Fruit fly (Drosophila melanogaster): ENCODE measurements around the gene MSAmiP.

DNA sequence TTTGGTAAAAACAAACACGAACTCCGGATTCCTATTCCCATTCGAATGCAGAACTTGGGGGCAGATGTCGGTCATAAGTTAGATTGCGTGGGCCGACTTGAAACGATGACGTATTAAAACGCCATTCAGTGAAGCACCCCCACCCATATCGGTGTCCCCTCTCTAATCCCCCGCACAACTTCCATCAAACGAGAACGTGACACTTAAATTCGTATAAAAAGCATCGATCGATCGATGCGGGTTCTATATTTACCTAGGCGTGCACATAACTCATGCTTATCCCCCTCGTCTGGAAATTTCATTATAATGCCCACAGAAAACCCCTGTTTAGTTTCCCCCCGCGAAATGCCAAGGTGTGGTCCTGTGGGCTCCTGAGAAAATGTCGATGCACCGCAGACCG is 78.6 kb downstream of the MSAmiP start:
- TF ChIP-seq usp (GFP tag; optimal IDR thresholded peaks at IDR 0.05) (no peak), psq (optimal IDR thresholded peaks at IDR 0.05) (no peak)
